Fruit fly (Drosophila melanogaster) whole organism, pupa: ENCODE data around the gene CG15387.

Experiments
- CG12605 ChIP-seq: fragments of 200-800 bp; sonication (Bioruptor generic); IDR thresholded peaks from 2 replicates; pipeline ENCODE4 v1.3.6; 2022; ENCODE audit warnings: missing biosample characterization, missing genetic modification characterization
- CG13204 ChIP-seq: fragments of 200-800 bp; sonication (Bioruptor generic); optimal IDR thresholded peaks from 2 replicates; lab custom pipeline; 2018; ENCODE audit warnings: missing biosample characterization, mild to moderate bottlenecking, missing genetic modification characterization, moderate library complexity
- CG17806 ChIP-seq: fragments of 200-800 bp; sonication (Bioruptor generic); optimal IDR thresholded peaks from 2 replicates; lab custom pipeline; 2018; ENCODE audit warnings: missing biosample characterization, mild to moderate bottlenecking, missing genetic modification characterization, moderate library complexity
- CG8159 ChIP-seq: fragments of 200-800 bp; sonication (Bioruptor generic); optimal IDR thresholded peaks from 3 replicates; lab custom pipeline; 2018; ENCODE audit warnings: missing biosample characterization, mild to moderate bottlenecking, missing genetic modification characterization, moderate library complexity
- CG8301 ChIP-seq: fragments of 200-800 bp; sonication (Bioruptor generic); optimal IDR thresholded peaks from 2 replicates; lab custom pipeline; 2018; ENCODE audit warnings: missing biosample characterization, mild to moderate bottlenecking, missing genetic modification characterization
- fd96Ca ChIP-seq: fragments of 200-800 bp; sonication (Bioruptor generic); IDR thresholded peaks from 3 replicates; pipeline ENCODE4 v1.3.6; 2022; ENCODE audit warnings: missing biosample characterization, missing genetic modification characterization
- gl ChIP-seq: fragments of 200-800 bp; sonication (Bioruptor generic); optimal IDR thresholded peaks from 2 replicates; lab custom pipeline; 2018; ENCODE audit warnings: missing biosample characterization, mild to moderate bottlenecking, missing genetic modification characterization
- rn ChIP-seq: fragments of 200-800 bp; sonication (Bioruptor generic); IDR thresholded peaks from 2 replicates; pipeline ENCODE4 v1.3.6; 2022; ENCODE audit warnings: missing biosample characterization, missing genetic modification characterization

dm6 chr2L:2242139-2242538 lies 16.0 kb upstream of the CG15387 start, which contains the start of gene CG4267:
- TF ChIP-seq CG17806 (tag; lab: Kevin White, UChicago) (no peak), CG12605 (GFP tag; lab: Robert Waterston, UW) (no peak), CG13204 (GFP tag; lab: Kevin White, UChicago) (no peak), gl (no peak), rn (GFP tag; lab: Robert Waterston, UW) (no peak), CG8159 (no peak), CG8301 (tag; lab: Kevin White, UChicago) (no peak), fd96Ca (peak; percentile 52; the same call in 1 of the 3 replicates)
